Worm (Caenorhabditis elegans) whole organism, young adult: ENCODE results near the gene hlh-11.

Experiments used
- B0035.1 ChIP-seq: sonication (generic microtip); optimal IDR thresholded peaks from 2 replicates; lab custom pipeline; 2016; ENCODE audit warnings: missing genetic modification characterization, mild to moderate bottlenecking, missing compliant biosample characterization, missing genotype, missing genetic modification reagents
- B0336.3 ChIP-seq: fragments of 200-800 bp; sonication (Bioruptor generic); IDR thresholded peaks from 2 replicates; pipeline ENCODE4 v1.3.6; 2022; ENCODE audit warnings: missing genetic modification characterization, missing compliant biosample characterization
- F39B2.1 ChIP-seq: fragments of 200-800 bp; sonication (Bioruptor generic); IDR thresholded peaks from 2 replicates; pipeline ENCODE4 v1.3.6; 2022; ENCODE audit warnings: missing genetic modification reagents, missing genetic modification characterization, missing compliant biosample characterization
- F52B5.7 ChIP-seq: sonication (generic microtip); optimal IDR thresholded peaks from 2 replicates; lab custom pipeline; 2016; ENCODE audit warnings: mild to moderate bottlenecking, missing genetic modification characterization, missing compliant biosample characterization
- F57A8.1 ChIP-seq: fragments of 200-800 bp; sonication (Bioruptor generic); optimal IDR thresholded peaks from 2 replicates; lab custom pipeline; 2018; ENCODE audit warnings: mild to moderate bottlenecking, missing genetic modification characterization, moderate library complexity, missing compliant biosample characterization
- K11D2.4 ChIP-seq: fragments of 200-800 bp; sonication (Bioruptor generic); IDR thresholded peaks from 2 replicates; pipeline ENCODE4 v1.3.6; 2022; ENCODE audit warnings: missing genetic modification reagents, missing genetic modification characterization, missing compliant biosample characterization
- K12H6.12 ChIP-seq: fragments of 200-800 bp; sonication (Bioruptor generic); optimal IDR thresholded peaks from 2 replicates; lab custom pipeline; 2018; ENCODE audit warnings: mild to moderate bottlenecking, missing genetic modification characterization, missing compliant biosample characterization
- T26A5.8 ChIP-seq: sonication (generic microtip); optimal IDR thresholded peaks from 2 replicates; lab custom pipeline; 2016; ENCODE audit warnings: missing genetic modification characterization, missing compliant biosample characterization
- Y67H2A.10 ChIP-seq: fragments of 200-800 bp; sonication (Bioruptor generic); conservative IDR thresholded peaks from 2 replicates; pipeline ENCODE4 v1.3.6; 2022; ENCODE audit warnings: missing genetic modification reagents, missing genetic modification characterization, missing compliant biosample characterization
- ZK185.1 ChIP-seq: sonication (generic microtip); optimal IDR thresholded peaks from 2 replicates; lab custom pipeline; 2016; ENCODE audit warnings: mild to moderate bottlenecking, missing genetic modification characterization, missing compliant biosample characterization; ENCODE audit not compliant: poor library complexity, severe bottlenecking
- ama-1 ChIP-seq, 3 experiments: fragments of 150-350 bp in 1 of 3; sonication (generic microtip) in 2 of 3; optimal IDR thresholded peaks; 2 replicates each; lab custom pipeline; 2014 to 2018; ENCODE audit warnings: missing biosample characterization in 2 of 3, missing genetic modification characterization in 2 of 3, missing genetic modification reagents in 2 of 3
- aptf-3 ChIP-seq: fragments of 200-800 bp; sonication (Bioruptor generic); IDR thresholded peaks from 2 replicates; pipeline ENCODE4 v1.3.6; 2022; ENCODE audit warnings: missing genetic modification characterization, missing compliant biosample characterization
- attf-3 ChIP-seq: fragments of 200-800 bp; sonication (Bioruptor generic); conservative IDR thresholded peaks from 2 replicates; pipeline ENCODE4 v1.3.6; 2022; ENCODE audit warnings: missing genetic modification reagents, missing genetic modification characterization, missing compliant biosample characterization
- attf-6 ChIP-seq: fragments of 200-800 bp; sonication (Bioruptor generic); IDR thresholded peaks from 2 replicates; pipeline ENCODE4 v1.3.6; 2022; ENCODE audit warnings: missing genetic modification reagents, missing genetic modification characterization, missing compliant biosample characterization
- bed-2 ChIP-seq: fragments of 200-800 bp; sonication (Bioruptor generic); IDR thresholded peaks from 2 replicates; pipeline ENCODE4 v1.3.6; 2022; ENCODE audit warnings: missing genetic modification reagents, missing genetic modification characterization, missing compliant biosample characterization
- cebp-1 ChIP-seq, 2 experiments: fragments of 200-800 bp in 1 of 2; sonication (Bioruptor generic) in 1 of 2; sonication (generic microtip) in 1 of 2; IDR thresholded peaks in 1 of 2; optimal IDR thresholded peaks in 1 of 2; 2 replicates each; pipeline versions ENCODE4 v1.3.6 to Lab custom; 2017 to 2022; ENCODE audit warnings: missing compliant biosample characterization in 2 of 2, missing genetic modification characterization in 2 of 2, mild to moderate bottlenecking in 1 of 2, missing genetic modification reagents in 1 of 2, moderate library complexity in 1 of 2
- ceh-27 ChIP-seq: fragments of 200-800 bp; sonication (Bioruptor generic); optimal IDR thresholded peaks from 2 replicates; lab custom pipeline; 2018; ENCODE audit warnings: mild to moderate bottlenecking, missing genetic modification characterization, moderate library complexity, missing compliant biosample characterization
- die-1 ChIP-seq: sonication (generic microtip); optimal IDR thresholded peaks from 2 replicates; lab custom pipeline; 2016; ENCODE audit warnings: missing genotype, mild to moderate bottlenecking, missing genetic modification characterization, missing compliant biosample characterization
- efl-1 ChIP-seq: fragments of 150-350 bp; optimal IDR thresholded peaks from 2 replicates; lab custom pipeline; 2014; ENCODE audit warnings: missing biosample characterization, missing genetic modification reagents, missing genetic modification characterization
- ets-4 ChIP-seq: fragments of 200-800 bp; sonication (Bioruptor generic); optimal IDR thresholded peaks from 2 replicates; lab custom pipeline; 2018; ENCODE audit warnings: mild to moderate bottlenecking, missing genetic modification characterization, missing compliant biosample characterization
- hmg-1.2 ChIP-seq: fragments of 200-800 bp; sonication (Bioruptor generic); IDR thresholded peaks from 2 replicates; pipeline ENCODE4 v1.3.6; 2022; ENCODE audit warnings: missing genetic modification reagents, missing genetic modification characterization, missing compliant biosample characterization
- hmg-20 ChIP-seq: fragments of 200-800 bp; sonication (Bioruptor generic); IDR thresholded peaks from 2 replicates; pipeline ENCODE4 v1.3.6; 2022; ENCODE audit warnings: missing genetic modification reagents, missing genetic modification characterization, missing compliant biosample characterization
- hsf-1 ChIP-seq: fragments of 200-800 bp; sonication (Bioruptor generic); IDR thresholded peaks from 2 replicates; pipeline ENCODE4 v1.3.6; 2022; ENCODE audit warnings: missing genetic modification reagents, missing genetic modification characterization, missing compliant biosample characterization
- lag-1 ChIP-seq: fragments of 200-800 bp; sonication (Bioruptor generic); IDR thresholded peaks from 2 replicates; pipeline ENCODE4 v1.3.6; 2022; ENCODE audit warnings: missing genetic modification reagents, missing genetic modification characterization, missing compliant biosample characterization
- let-607 ChIP-seq, 2 experiments: fragments of 200-800 bp in 1 of 2; sonication (Bioruptor generic) in 1 of 2; sonication (generic microtip) in 1 of 2; optimal IDR thresholded peaks; 2 replicates each; lab custom pipeline; 2016 to 2018; ENCODE audit warnings: mild to moderate bottlenecking in 2 of 2, missing compliant biosample characterization in 2 of 2, missing genetic modification characterization in 2 of 2, moderate library complexity in 2 of 2, missing genotype in 1 of 2
- lin-26 ChIP-seq: fragments of 200-800 bp; sonication (Bioruptor generic); IDR thresholded peaks from 2 replicates; pipeline ENCODE4 v1.3.6; 2022; ENCODE audit warnings: missing genetic modification reagents, missing genetic modification characterization, missing compliant biosample characterization
- lin-35 ChIP-seq, 3 experiments: fragments of 150-350 bp in 2 of 3; sonication (generic microtip) in 1 of 3; optimal IDR thresholded peaks; 2 replicates each; lab custom pipeline; 2014 to 2018; ENCODE audit warnings: missing biosample characterization in 3 of 3, missing genetic modification characterization in 3 of 3, missing genetic modification reagents in 3 of 3
- lin-40 ChIP-seq: sonication (generic microtip); optimal IDR thresholded peaks from 2 replicates; lab custom pipeline; 2016; ENCODE audit warnings: missing genetic modification characterization, mild to moderate bottlenecking, missing compliant biosample characterization, missing genotype, missing genetic modification reagents
- lin-54 ChIP-seq: fragments of 200-800 bp; sonication (Bioruptor generic); optimal IDR thresholded peaks from 2 replicates; lab custom pipeline; 2018; ENCODE audit warnings: mild to moderate bottlenecking, missing genetic modification characterization, missing compliant biosample characterization
- lir-1 ChIP-seq: fragments of 200-800 bp; sonication (Bioruptor generic); conservative IDR thresholded peaks from 2 replicates; pipeline ENCODE4 v1.3.6; 2022; ENCODE audit warnings: missing genetic modification reagents, missing genetic modification characterization, missing compliant biosample characterization
- mes-4 ChIP-seq: sonication (generic microtip); optimal IDR thresholded peaks from 2 replicates; lab custom pipeline; 2016; ENCODE audit warnings: missing genotype, missing genetic modification characterization, missing compliant biosample characterization
- mxl-1 ChIP-seq: sonication (generic microtip); optimal IDR thresholded peaks from 2 replicates; lab custom pipeline; 2016; ENCODE audit warnings: missing genetic modification characterization, missing compliant biosample characterization
- nfya-2 ChIP-seq: fragments of 200-800 bp; sonication (Bioruptor generic); IDR thresholded peaks from 2 replicates; pipeline ENCODE4 v1.3.6; 2022; ENCODE audit warnings: missing genetic modification reagents, missing genetic modification characterization, missing compliant biosample characterization
- nhr-179 ChIP-seq: sonication (generic microtip); optimal IDR thresholded peaks from 2 replicates; lab custom pipeline; 2016; ENCODE audit warnings: mild to moderate bottlenecking, missing genetic modification characterization, missing compliant biosample characterization
- nhr-80 ChIP-seq: sonication (generic microtip); optimal IDR thresholded peaks from 2 replicates; lab custom pipeline; 2016; ENCODE audit warnings: missing genetic modification characterization, missing compliant biosample characterization
- tbp1 ChIP-seq: fragments of 200-800 bp; sonication (Bioruptor generic); optimal IDR thresholded peaks from 2 replicates; lab custom pipeline; 2018; ENCODE audit warnings: mild to moderate bottlenecking, missing genetic modification characterization, missing compliant biosample characterization
- unc-130 ChIP-seq: sonication (generic microtip); optimal IDR thresholded peaks from 2 replicates; lab custom pipeline; 2016; ENCODE audit warnings: missing genetic modification reagents, missing genetic modification characterization, missing compliant biosample characterization
- unc-62 ChIP-seq: fragments of 150-350 bp; optimal IDR thresholded peaks from 2 replicates; lab custom pipeline; 2014; ENCODE audit warnings: missing biosample characterization, missing genetic modification reagents, missing genetic modification characterization
- xnd-1 ChIP-seq: sonication (generic microtip); optimal IDR thresholded peaks from 2 replicates; lab custom pipeline; 2016; ENCODE audit warnings: missing genotype, missing genetic modification reagents, missing genetic modification characterization, missing compliant biosample characterization
- ztf-26 ChIP-seq: sonication (generic microtip); optimal IDR thresholded peaks from 2 replicates; lab custom pipeline; 2017; ENCODE audit warnings: missing genetic modification characterization, missing compliant biosample characterization
- ztf-28 ChIP-seq: fragments of 200-800 bp; sonication (Bioruptor generic); IDR thresholded peaks from 2 replicates; pipeline ENCODE4 v1.3.6; 2022; ENCODE audit warnings: missing genetic modification reagents, missing genetic modification characterization, missing compliant biosample characterization

Gene hlh-11

DNA sequence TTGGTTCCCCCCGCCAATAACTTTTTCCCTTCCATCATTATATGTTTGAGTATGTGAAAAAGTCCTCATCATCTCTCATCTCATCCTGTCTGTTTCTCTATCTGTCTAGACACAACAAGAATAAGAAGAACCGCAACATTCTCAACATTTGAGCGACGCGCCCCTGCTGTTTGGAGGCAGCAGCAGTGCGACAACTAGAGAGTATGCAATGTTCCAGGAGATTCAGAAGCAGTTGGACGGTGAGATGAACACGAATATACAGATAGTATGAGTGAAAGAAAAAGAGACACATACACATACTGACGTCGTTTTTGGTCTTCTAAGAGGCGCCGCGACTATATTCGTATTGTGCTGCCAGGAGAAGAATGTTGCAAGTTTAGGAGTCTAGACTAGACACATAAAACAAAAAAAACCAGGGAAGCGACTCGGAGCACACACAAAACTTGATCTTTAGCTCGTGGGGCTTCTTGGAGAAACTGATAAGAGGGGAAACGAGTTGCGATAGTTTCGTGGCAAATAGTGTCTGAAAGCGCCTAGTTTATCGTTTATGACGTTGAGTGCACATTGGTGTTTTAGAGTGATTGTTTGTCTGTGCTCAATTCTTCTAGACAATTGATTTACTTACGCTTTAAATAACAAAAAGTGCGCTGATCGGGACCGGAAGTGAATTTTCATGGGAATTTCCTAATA, 46.1 kb downstream of the hlh-11 start (continued):
- TF ChIP-seq ama-1 (optimal IDR thresholded peaks at IDR 0.05; lab: Kevin White, UChicago) (no peak), ama-1 (GFP tag; optimal IDR thresholded peaks at IDR 0.05; lab: Kevin White, UChicago) (no peak), lin-54 (GFP tag; lab: Kevin White, UChicago) (no peak), lin-40 (peak; percentile 44), let-607 (tag; optimal IDR thresholded peaks at IDR 0.05; lab: Kevin White, UChicago) (no peak), K12H6.12 (tag; lab: Kevin White, UChicago) (peak; percentile 49), T26A5.8 (tag; lab: Kevin White, UChicago) (no peak), ztf-26 (peak; percentile 42), F52B5.7 (tag; lab: Kevin White, UChicago) (no peak), hmg-20 (GFP tag; lab: Robert Waterston, UW) (no peak), B0336.3 (GFP tag; lab: Robert Waterston, UW) (no peak), cebp-1 (GFP tag; IDR thresholded peaks at IDR 0.05; lab: Robert Waterston, UW) (no peak), cebp-1 (tag; optimal IDR thresholded peaks at IDR 0.05; lab: Kevin White, UChicago) (peak; percentile 26), tbp1 (no peak)

DNA sequence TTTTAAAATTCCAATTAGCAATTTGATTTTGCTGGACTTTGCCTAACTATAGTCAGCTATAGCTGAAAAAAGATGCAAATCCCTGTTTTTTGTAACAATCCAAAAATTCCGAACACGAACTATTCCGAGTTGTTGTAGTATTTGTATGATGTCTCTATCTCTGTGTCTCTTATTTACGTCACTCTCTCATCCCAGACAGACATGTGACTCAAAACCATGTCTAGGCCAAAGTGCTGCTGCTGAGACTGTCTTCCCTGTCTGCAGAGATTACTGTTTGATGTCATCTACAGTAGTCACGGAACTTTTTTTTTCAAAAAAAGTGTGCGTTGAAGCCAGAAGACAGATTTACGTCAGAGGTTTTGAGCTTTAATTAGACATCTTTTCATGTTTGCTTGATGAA, 46.7 kb downstream of the hlh-11 start:
- TF ChIP-seq F57A8.1 (GFP tag; lab: Kevin White, UChicago) (no peak), lin-40 (peak; percentile 13), hmg-1.2 (GFP tag; lab: Robert Waterston, UW) (no peak), xnd-1 (no peak), ceh-27 (GFP tag; lab: Kevin White, UChicago) (peak; percentile 3)

DNA sequence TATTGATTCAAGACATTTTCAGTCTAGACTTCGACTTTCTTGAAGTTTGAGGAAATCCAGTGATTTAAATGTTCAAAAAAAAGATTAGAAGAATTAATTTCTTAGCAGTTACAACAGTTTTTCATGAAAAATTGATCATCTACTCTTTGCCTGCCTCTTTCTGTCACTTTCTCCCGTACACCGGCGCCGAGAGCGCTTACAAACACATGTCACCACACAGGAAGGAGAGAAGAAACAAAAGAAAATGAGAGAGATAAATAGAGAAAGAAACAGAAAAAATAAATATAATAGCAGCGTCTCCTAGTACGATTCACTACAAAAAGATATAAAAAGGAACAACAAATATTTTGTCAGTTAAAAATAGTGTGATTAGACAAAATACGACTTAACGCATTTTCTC, 47.2 kb downstream of the hlh-11 start:
- no peak for TF ChIP-seq attf-3 (GFP tag; lab: Robert Waterston, UW)
- TF ChIP-seq unc-130, result no peak
- TF ChIP-seq attf-6, result no peak
- no peak for TF ChIP-seq lin-35 (GFP tag; optimal IDR thresholded peaks at IDR 0.05; lab: Kevin White, UChicago)
- peak; percentile 28 for TF ChIP-seq nhr-80
- no peak for TF ChIP-seq ets-4 (GFP tag; lab: Kevin White, UChicago)
- TF ChIP-seq F39B2.1 (GFP tag; lab: Robert Waterston, UW), result no peak
- TF ChIP-seq, all 124 proteins: peak for 1

DNA sequence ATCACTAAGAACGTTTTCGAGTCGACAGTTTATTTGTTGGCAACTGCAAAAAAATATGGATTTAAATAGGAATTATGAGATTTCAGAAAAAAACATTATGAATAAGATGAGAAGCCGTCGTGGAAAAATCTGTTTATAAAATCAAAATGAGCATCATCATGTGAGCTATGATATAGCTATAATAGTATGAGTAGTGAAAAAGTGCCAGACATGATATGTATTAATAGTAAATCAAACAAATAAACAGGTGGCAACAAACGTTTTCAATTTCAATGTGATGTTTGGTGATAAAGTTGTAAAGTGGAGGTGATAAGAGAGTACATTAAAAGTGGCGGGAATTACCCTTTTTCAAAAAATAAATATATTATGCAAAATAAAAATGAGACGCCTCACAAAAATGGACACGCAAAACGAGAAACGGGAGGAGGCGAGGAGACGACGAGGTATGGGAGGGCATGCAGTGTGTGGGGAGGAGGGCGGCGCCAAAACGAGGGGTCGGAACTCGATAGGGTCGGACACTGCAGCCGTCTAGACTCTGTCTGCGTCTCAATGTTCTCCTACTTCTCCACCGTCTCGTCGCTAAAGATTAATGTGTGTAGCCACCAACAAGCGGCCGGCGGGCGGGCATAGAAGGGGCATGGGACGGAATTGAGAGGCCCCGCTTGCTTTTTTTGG, 48.2 kb downstream of the hlh-11 start, which contains the start of gene C07A9.9:
C07A9.9 (minus strand) TSS at position 51 of the 675 bp plus-strand sequence.
- TF ChIP-seq attf-3 (GFP tag; lab: Robert Waterston, UW) (no peak), ztf-28 (no peak), B0035.1 (tag; lab: Kevin White, UChicago) (no peak), aptf-3 (no peak), lag-1 (GFP tag; lab: Robert Waterston, UW) (no peak), K11D2.4 (peak; percentile 30; the same call in 1 of the 2 replicates), lir-1 (GFP tag; lab: Robert Waterston, UW) (no peak), mxl-1 (tag; lab: Kevin White, UChicago) (no peak), nfya-2 (GFP tag; lab: Robert Waterston, UW) (no peak), Y67H2A.10 (no peak), ZK185.1 (tag; lab: Kevin White, UChicago) (peak; percentile 2), hsf-1 (GFP tag; lab: Robert Waterston, UW) (no peak), nhr-179 (tag; lab: Kevin White, UChicago) (no peak), unc-62 (GFP tag; lab: Kevin White, UChicago) (no peak), die-1 (tag; lab: Kevin White, UChicago) (peak; percentile 49), F57A8.1 (GFP tag; lab: Kevin White, UChicago) (no peak), bed-2 (GFP tag; lab: Robert Waterston, UW) (no peak), unc-130 (no peak), mes-4 (tag; lab: Kevin White, UChicago) (no peak), tbp1 (no peak), efl-1 (GFP tag; lab: Kevin White, UChicago) (no peak), lin-26 (GFP tag; lab: Robert Waterston, UW) (no peak)
